Comparison of ENCODE assay signal across 5 worm cellular contexts in genomic region chrX:16795978-16796377, ce11.
A peak's percentile ranks its signal among the peaks of the same experiment; 100 is the strongest.
TF ChIP-seq lines count a peak whose summit lies in the region.

Gene aak-2 (plus strand): TSS chrX:16796087.

TF ChIP-seq in whole organism, L1 larva, 84 proteins besides CTCF, POLR2A, EP300 and RAD21:
- TF ChIP-seq nhr-237 (tag; optimal IDR thresholded peaks at IDR 0.05; lab: Kevin White, UChicago) = no peak
- no peak for TF ChIP-seq elt-3 (tag; optimal IDR thresholded peaks at IDR 0.05; lab: Kevin White, UChicago)
- TF ChIP-seq nhr-85 (tag; lab: Kevin White, UChicago) = peak; percentile 76
- peak; percentile 33 for TF ChIP-seq lin-14 (GFP tag; optimal IDR thresholded peaks at IDR 0.05; lab: Kevin White, UChicago)

TF ChIP-seq in whole organism, L2 larva, 48 proteins besides CTCF, POLR2A, EP300 and RAD21:
- TF ChIP-seq nhr-25 (tag; optimal IDR thresholded peaks at IDR 0.05; lab: Kevin White, UChicago) = peak; percentile 8
- peak; percentile 31 for TF ChIP-seq ceh-16 (tag; optimal IDR thresholded peaks at IDR 0.05; lab: Kevin White, UChicago)
- TF ChIP-seq gmeb-1 (tag; optimal IDR thresholded peaks at IDR 0.05; lab: Kevin White, UChicago) = no peak
- no peak for TF ChIP-seq alr-1 (tag; optimal IDR thresholded peaks at IDR 0.05; lab: Kevin White, UChicago)

TF ChIP-seq in whole organism, L3 larva, 47 proteins besides CTCF, POLR2A, EP300 and RAD21:
- TF ChIP-seq nhr-23 (tag; optimal IDR thresholded peaks at IDR 0.05; lab: Kevin White, UChicago) (peak; percentile 17), snpc-4 (tag; optimal IDR thresholded peaks at IDR 0.05; lab: Kevin White, UChicago) (no peak), unc-39 (tag; optimal IDR thresholded peaks at IDR 0.05; lab: Kevin White, UChicago) (no peak), nhr-12 (tag; optimal IDR thresholded peaks at IDR 0.05; lab: Kevin White, UChicago) (no peak), nhr-25 (tag; optimal IDR thresholded peaks at IDR 0.05; lab: Kevin White, UChicago) (peak; percentile 80), daf-12 (tag; optimal IDR thresholded peaks at IDR 0.05; lab: Kevin White, UChicago) (no peak), ceh-16 (tag; optimal IDR thresholded peaks at IDR 0.05; lab: Kevin White, UChicago) (peak; percentile 14), sea-2 (GFP tag; optimal IDR thresholded peaks at IDR 0.05; lab: Kevin White, UChicago) (no peak), R02D3.7 (tag; optimal IDR thresholded peaks at IDR 0.05; lab: Kevin White, UChicago) (no peak), nhr-11 (tag; optimal IDR thresholded peaks at IDR 0.05; lab: Kevin White, UChicago) (no peak), elt-1 (tag; optimal IDR thresholded peaks at IDR 0.05; lab: Kevin White, UChicago) (peak; percentile 76), fkh-10 (GFP tag; optimal IDR thresholded peaks at IDR 0.05; lab: Kevin White, UChicago) (no peak), nhr-77 (tag; optimal IDR thresholded peaks at IDR 0.05; lab: Kevin White, UChicago) (no peak), aly-2 (tag; optimal IDR thresholded peaks at IDR 0.05; lab: Kevin White, UChicago) (no peak)

TF ChIP-seq in whole organism, L4 larva, 104 proteins besides CTCF, POLR2A, EP300 and RAD21:
- TF ChIP-seq aha-1 (tag; lab: Kevin White, UChicago) = peak; percentile 15
- TF ChIP-seq lin-38 (GFP tag; IDR thresholded peaks at IDR 0.05; lab: Robert Waterston, UW) = no peak
- peak in 1 of 2 experiments; percentile 41 for TF ChIP-seq unc-62 (GFP tag; optimal IDR thresholded peaks at IDR 0.05 in 1 of 2; lab: Kevin White, UChicago)
- no peak for TF ChIP-seq unc-62 (tag; optimal IDR thresholded peaks at IDR 0.05; lab: Kevin White, UChicago)
- no peak for TF ChIP-seq lin-13 (GFP tag; optimal IDR thresholded peaks at IDR 0.05; lab: Kevin White, UChicago)

TF ChIP-seq in whole organism, late embryonic, 69 proteins besides CTCF, POLR2A, EP300 and RAD21:
- TF ChIP-seq rnt-1 (tag; optimal IDR thresholded peaks at IDR 0.05; lab: Kevin White, UChicago) (peak; percentile 30), ceh-45 (GFP tag; IDR thresholded peaks at IDR 0.05; lab: Robert Waterston, UW) (no peak), pag-3 (tag; optimal IDR thresholded peaks at IDR 0.05; lab: Kevin White, UChicago; ENCODE audit: borderline replicate concordance) (no peak)

Comparison
In these comparisons a context has a peak if more than half of its experiments do, and no peak if none do; other contexts are left out.
1. Of the 29 proteins assayed by ChIP-seq in both whole organism, L4 larva and whole organism, L1 larva: peak only in whole organism, L4 larva: aha-1; only in whole organism, L1 larva: none; in both: none; in neither: 27; mixed calls (peak in some experiments, not most) for 1.